Fruit fly (Drosophila melanogaster) Kc167 (cell line): ENCODE measurements around the gene CG16974.

Experiments used
- Myc ChIP-seq: fragments of >200 bp; optimal IDR thresholded peaks from 2 replicates; lab custom pipeline; 2017; ENCODE audit warnings: missing external identifiers
- Sin3A ChIP-seq: fragments of >200 bp; optimal IDR thresholded peaks from 2 replicates; lab custom pipeline; 2018; ENCODE audit warnings: missing external identifiers
- h ChIP-seq: fragments of >200 bp; optimal IDR thresholded peaks from 3 replicates; lab custom pipeline; 2018; ENCODE audit warnings: missing external identifiers
- insv ChIP-seq: fragments of >200 bp; optimal IDR thresholded peaks from 3 replicates; lab custom pipeline; 2018; ENCODE audit warnings: missing external identifiers
- psq ChIP-seq: fragments of >200 bp; optimal IDR thresholded peaks from 2 replicates; lab custom pipeline; 2017; ENCODE audit warnings: missing external identifiers
- ttk ChIP-seq: sonication (Bioruptor generic); optimal IDR thresholded peaks from 2 replicates; lab custom pipeline; 2017; ENCODE audit warnings: missing external identifiers

The CG16974 gene

dm6 chr2L:13156349-13156748, 35.4 kb downstream of the CG16974 start:
- TF ChIP-seq h (lab: Kevin White, UChicago): no peak
- TF ChIP-seq insv: no peak
- TF ChIP-seq Myc (lab: Kevin White, UChicago): no peak

- no peak for TF ChIP-seq ttk (lab: Kevin White, UChicago)
- TF ChIP-seq h (lab: Kevin White, UChicago): no peak
- TF ChIP-seq psq: no peak
- no peak for TF ChIP-seq Myc (lab: Kevin White, UChicago)
- TF ChIP-seq insv: no peak
- no peak for TF ChIP-seq Sin3A
Observed at dm6 chr2L:13154313-13154712, 37.5 kb downstream of the CG16974 start.

dm6 chr2L:13146254-13146653, 45.5 kb downstream of the CG16974 start:
- TF ChIP-seq ttk (lab: Kevin White, UChicago) (no peak), psq (no peak), h (lab: Kevin White, UChicago) (no peak), Myc (lab: Kevin White, UChicago) (no peak), insv (no peak), Sin3A (no peak)

- TF ChIP-seq Myc (lab: Kevin White, UChicago): no peak
- no peak for TF ChIP-seq Sin3A
- no peak for TF ChIP-seq ttk (lab: Kevin White, UChicago)
- TF ChIP-seq h (lab: Kevin White, UChicago): no peak
- TF ChIP-seq insv: no peak
- no peak for TF ChIP-seq psq
Observed at dm6 chr2L:13145035-13145683, 46.6 kb downstream of the CG16974 start.

dm6 chr2L:13143522-13143921, 48.3 kb downstream of the CG16974 start, which contains the start of gene CG16978:
TSS of gene CG16978 (minus strand) at chr2L:13143622.
- TF ChIP-seq insv (no peak), psq (no peak), Sin3A (no peak), h (lab: Kevin White, UChicago) (no peak), ttk (lab: Kevin White, UChicago) (no peak), Myc (lab: Kevin White, UChicago) (no peak)

dm6 chr2L:13142803-13143202, 49.0 kb downstream of the CG16974 start, which contains the start of gene CG9928:
TSS of gene CG9928 (minus strand) at chr2L:13142903.
- TF ChIP-seq ttk (lab: Kevin White, UChicago) (no peak), h (lab: Kevin White, UChicago) (no peak), insv (no peak), Sin3A (no peak), Myc (lab: Kevin White, UChicago) (no peak), psq (no peak)

dm6 chr2L:13140891-13141290, 50.9 kb downstream of the CG16974 start:
- TF ChIP-seq ttk (lab: Kevin White, UChicago) (no peak), h (lab: Kevin White, UChicago) (no peak), Sin3A (no peak), Myc (lab: Kevin White, UChicago) (no peak), insv (no peak), psq (no peak)

dm6 chr2L:13135929-13136328, 55.9 kb downstream of the CG16974 start:
- TF ChIP-seq psq (no peak), insv (no peak), Sin3A (no peak), Myc (lab: Kevin White, UChicago) (no peak), h (lab: Kevin White, UChicago) (no peak), ttk (lab: Kevin White, UChicago) (no peak)
